Fruit fly (Drosophila melanogaster): ENCODE measurements around the gene Osi7.

DNA sequence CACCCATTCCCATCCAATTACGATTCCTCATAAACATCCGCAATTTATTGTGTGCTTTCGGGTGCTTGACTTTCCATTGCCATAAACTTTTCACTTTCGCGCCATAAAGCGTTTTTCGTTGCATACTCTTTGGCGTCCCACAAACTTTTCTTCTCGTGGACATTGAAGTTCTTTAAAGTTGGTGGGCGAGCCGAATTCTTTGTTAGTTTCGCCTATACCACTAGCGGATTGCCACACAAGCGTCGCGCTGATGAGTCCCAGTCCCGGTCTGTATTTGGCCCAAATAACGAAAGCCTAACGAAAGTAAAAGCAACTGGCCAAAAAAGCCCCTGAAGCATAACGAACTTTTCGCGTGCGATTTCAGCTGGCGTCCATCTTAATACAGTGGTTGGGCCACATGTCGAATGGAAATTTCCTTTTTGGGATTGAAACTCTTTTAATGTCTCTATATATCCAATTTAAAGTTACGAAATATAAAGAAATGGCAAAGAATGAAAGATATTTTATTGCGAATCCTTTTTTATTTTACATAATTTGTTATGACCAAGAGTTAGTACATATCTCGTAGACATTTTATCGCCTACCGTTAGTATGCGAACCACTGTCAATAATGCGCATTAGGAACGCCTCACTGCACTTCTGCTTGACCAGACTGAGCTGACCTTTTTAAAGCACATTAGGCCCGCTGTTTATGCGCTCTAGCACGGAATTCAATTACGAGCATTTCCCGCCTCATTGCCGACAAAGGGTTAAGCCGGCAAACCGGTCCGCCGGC is 38.3 kb upstream of the Osi7 start:
- TF ChIP-seq CG8478 (optimal IDR thresholded peaks at IDR 0.05) (no peak), CTCF (optimal IDR thresholded peaks at IDR 0.05) (no peak)
